Fruit fly (Drosophila melanogaster) whole organism, embryonic: ENCODE data around the gene CG6983.

Experiments
- Abd-B ChIP-seq: fragments of 200-800 bp; sonication (Bioruptor generic); optimal IDR thresholded peaks from 2 replicates; lab custom pipeline; 2018; ENCODE audit warnings: missing biosample characterization, mild to moderate bottlenecking, missing genetic modification characterization, moderate library complexity
- B-H1 ChIP-seq: fragments of 200-800 bp; sonication (Bioruptor generic); IDR thresholded peaks from 3 replicates; pipeline ENCODE4 v1.3.6; 2022; ENCODE audit warnings: missing biosample characterization, missing genetic modification characterization
- CG10462 ChIP-seq: fragments of 200-800 bp; sonication (Bioruptor generic); optimal IDR thresholded peaks from 2 replicates; lab custom pipeline; 2016; ENCODE audit warnings: missing biosample characterization, missing genetic modification characterization
- CG11560 ChIP-seq: fragments of 200-800 bp; sonication (Bioruptor generic); IDR thresholded peaks from 3 replicates; pipeline ENCODE4 v1.3.6; 2022; ENCODE audit warnings: missing biosample characterization, missing genetic modification characterization
- CG12299 ChIP-seq: fragments of 200-800 bp; sonication (Bioruptor generic); optimal IDR thresholded peaks from 2 replicates; lab custom pipeline; 2018; ENCODE audit warnings: missing biosample characterization, mild to moderate bottlenecking, missing genetic modification characterization
- CG12769 ChIP-seq: fragments of 200-800 bp; sonication (Bioruptor generic); optimal IDR thresholded peaks from 2 replicates; lab custom pipeline; 2019; ENCODE audit warnings: missing biosample characterization, mild to moderate bottlenecking, missing genetic modification characterization, moderate library complexity
- CG14050 ChIP-seq: fragments of 200-800 bp; sonication (Bioruptor generic); IDR thresholded peaks from 3 replicates; pipeline ENCODE4 v1.3.6; 2022; ENCODE audit warnings: missing biosample characterization, missing genetic modification characterization
- CG14441 ChIP-seq: fragments of 200-800 bp; sonication (Bioruptor generic); IDR thresholded peaks from 2 replicates; pipeline ENCODE4 v1.3.6; 2022; ENCODE audit warnings: missing biosample characterization, missing genetic modification characterization
- CG14860 ChIP-seq: fragments of 200-800 bp; sonication (Bioruptor generic); IDR thresholded peaks from 3 replicates; pipeline ENCODE4 v1.3.6; 2022; ENCODE audit warnings: missing biosample characterization, missing genetic modification characterization; ENCODE audit not compliant: partially characterized antibody
- CG15514 ChIP-seq: fragments of 200-800 bp; sonication (Bioruptor generic); optimal IDR thresholded peaks from 3 replicates; lab custom pipeline; 2017; ENCODE audit warnings: missing biosample characterization, missing genetic modification characterization, mild to moderate bottlenecking, moderate library complexity, missing genetic modification reagents
- CG1603 ChIP-seq: fragments of 200-800 bp; sonication (Bioruptor generic); optimal IDR thresholded peaks from 2 replicates; lab custom pipeline; 2019; ENCODE audit warnings: missing biosample characterization, mild to moderate bottlenecking, missing genetic modification characterization, moderate library complexity
- CG1792 ChIP-seq: fragments of 200-800 bp; sonication (Bioruptor generic); optimal IDR thresholded peaks from 2 replicates; lab custom pipeline; 2016; ENCODE audit warnings: missing biosample characterization, missing genetic modification characterization
- CG2199 ChIP-seq: fragments of 200-800 bp; sonication (Bioruptor generic); IDR thresholded peaks from 3 replicates; pipeline ENCODE4 v1.3.6; 2022; ENCODE audit warnings: missing biosample characterization, missing genetic modification characterization
- CG2202 ChIP-seq: fragments of 200-800 bp; sonication (Bioruptor generic); optimal IDR thresholded peaks from 2 replicates; lab custom pipeline; 2018; ENCODE audit warnings: missing biosample characterization, mild to moderate bottlenecking, missing genetic modification characterization
- CG31365 ChIP-seq: fragments of 200-800 bp; sonication (Bioruptor generic); optimal IDR thresholded peaks from 2 replicates; lab custom pipeline; 2018; ENCODE audit warnings: missing biosample characterization, mild to moderate bottlenecking, missing genetic modification characterization
- CG6272 ChIP-seq: fragments of 200-800 bp; sonication (Bioruptor generic); IDR thresholded peaks from 2 replicates; pipeline ENCODE4 v1.3.6; 2022; ENCODE audit warnings: missing biosample characterization, missing genetic modification characterization
- CG6683 ChIP-seq: fragments of 200-800 bp; sonication (Bioruptor generic); optimal IDR thresholded peaks from 2 replicates; lab custom pipeline; 2017; ENCODE audit warnings: missing biosample characterization, mild to moderate bottlenecking, missing genetic modification characterization, missing genetic modification reagents
- CG7987 ChIP-seq: fragments of 200-800 bp; sonication (Bioruptor generic); optimal IDR thresholded peaks from 2 replicates; lab custom pipeline; 2018; ENCODE audit warnings: missing biosample characterization, mild to moderate bottlenecking, missing genetic modification characterization, moderate library complexity
- CG8359 ChIP-seq: fragments of 200-800 bp; sonication (Bioruptor generic); optimal IDR thresholded peaks from 2 replicates; lab custom pipeline; 2017; ENCODE audit warnings: missing biosample characterization, mild to moderate bottlenecking, missing genetic modification characterization, borderline replicate concordance
- CG8924 ChIP-seq: fragments of 200-800 bp; optimal IDR thresholded peaks from 3 replicates; lab custom pipeline; 2019; ENCODE audit warnings: missing biosample characterization, mild to moderate bottlenecking, missing genetic modification characterization, moderate library complexity
- CTCF ChIP-seq: fragments of 200-800 bp; sonication (Bioruptor generic); optimal IDR thresholded peaks from 2 replicates; lab custom pipeline; 2017; ENCODE audit warnings: missing biosample characterization, mild to moderate bottlenecking, missing genetic modification characterization, moderate library complexity
- Camta ChIP-seq: fragments of 200-800 bp; sonication (Bioruptor generic); optimal IDR thresholded peaks from 2 replicates; lab custom pipeline; 2016; ENCODE audit warnings: missing biosample characterization, missing genetic modification characterization
- HLH54F ChIP-seq: fragments of 200-800 bp; sonication (Bioruptor generic); optimal IDR thresholded peaks from 3 replicates; lab custom pipeline; 2016; ENCODE audit warnings: missing biosample characterization, missing genetic modification characterization
- Hey ChIP-seq: fragments of 200-800 bp; sonication (Bioruptor generic); optimal IDR thresholded peaks from 3 replicates; lab custom pipeline; 2018; ENCODE audit warnings: missing biosample characterization, mild to moderate bottlenecking, missing genetic modification characterization
- Hsf ChIP-seq: fragments of 200-800 bp; sonication (Bioruptor generic); optimal IDR thresholded peaks from 3 replicates; lab custom pipeline; 2016; ENCODE audit warnings: missing biosample characterization, missing genetic modification characterization
- Myb ChIP-seq: fragments of 200-800 bp; sonication (Bioruptor generic); optimal IDR thresholded peaks from 2 replicates; lab custom pipeline; 2016; ENCODE audit warnings: missing biosample characterization, missing genetic modification characterization
- NC2α ChIP-seq: fragments of 200-800 bp; sonication (Bioruptor generic); optimal IDR thresholded peaks from 2 replicates; lab custom pipeline; 2016; ENCODE audit warnings: missing biosample characterization, missing genetic modification characterization
- NfI ChIP-seq: fragments of 200-800 bp; sonication (Bioruptor generic); optimal IDR thresholded peaks from 3 replicates; lab custom pipeline; 2018; ENCODE audit warnings: missing biosample characterization, mild to moderate bottlenecking, missing genetic modification characterization, moderate library complexity
- Ravus ChIP-seq: fragments of 200-800 bp; sonication (Bioruptor generic); IDR thresholded peaks from 2 replicates; pipeline ENCODE4 v1.3.6; 2022; ENCODE audit warnings: missing biosample characterization, missing genetic modification characterization
- Sox102F ChIP-seq: fragments of 200-800 bp; sonication (Bioruptor generic); optimal IDR thresholded peaks from 2 replicates; lab custom pipeline; 2018; ENCODE audit warnings: missing biosample characterization, mild to moderate bottlenecking, missing genetic modification characterization, moderate library complexity
- Ssrp ChIP-seq: fragments of 200-800 bp; sonication (Bioruptor generic); optimal IDR thresholded peaks from 2 replicates; lab custom pipeline; 2018; ENCODE audit warnings: missing biosample characterization, mild to moderate bottlenecking, missing genetic modification characterization, moderate library complexity
- Stat92E ChIP-seq, 3 experiments: fragments of >200 bp in 2 of 3; fragments of 200-800 bp in 1 of 3; sonication (Bioruptor generic) in 1 of 3; optimal IDR thresholded peaks; 2 replicates each; lab custom pipeline; 2017 to 2019; ENCODE audit warnings: missing biosample characterization in 3 of 3, missing genetic modification characterization in 3 of 3, mild to moderate bottlenecking in 1 of 3, moderate library complexity in 1 of 3
- TFAM ChIP-seq: fragments of 200-800 bp; sonication (Bioruptor generic); optimal IDR thresholded peaks from 2 replicates; lab custom pipeline; 2017; ENCODE audit warnings: missing biosample characterization, missing genetic modification characterization, inconsistent platforms
- ab ChIP-seq: fragments of 200-800 bp; sonication (Bioruptor generic); optimal IDR thresholded peaks from 2 replicates; lab custom pipeline; 2016; ENCODE audit warnings: missing biosample characterization, missing genetic modification characterization
- al ChIP-seq: fragments of 200-800 bp; sonication (Bioruptor generic); IDR thresholded peaks from 2 replicates; pipeline ENCODE4 v1.3.6; 2022; ENCODE audit warnings: missing biosample characterization, missing genetic modification characterization
- bab2 ChIP-seq: fragments of 200-800 bp; sonication (Bioruptor generic); optimal IDR thresholded peaks from 2 replicates; lab custom pipeline; 2016; ENCODE audit warnings: missing biosample characterization, missing genetic modification characterization
- caup ChIP-seq: fragments of 200-800 bp; sonication (Bioruptor generic); optimal IDR thresholded peaks from 3 replicates; lab custom pipeline; 2017; ENCODE audit warnings: missing biosample characterization, mild to moderate bottlenecking, missing genetic modification characterization, moderate library complexity; ENCODE audit not compliant: severe bottlenecking
- ewg ChIP-seq: fragments of 200-800 bp; sonication (Bioruptor generic); optimal IDR thresholded peaks from 3 replicates; lab custom pipeline; 2017; ENCODE audit warnings: mild to moderate bottlenecking, missing biosample characterization, missing genetic modification reagents, missing genetic modification characterization
- ind ChIP-seq: fragments of 200-800 bp; sonication (Bioruptor generic); optimal IDR thresholded peaks from 3 replicates; lab custom pipeline; 2016; ENCODE audit warnings: missing biosample characterization, missing genetic modification characterization
- jigr1 ChIP-seq: fragments of 200-800 bp; sonication (Bioruptor generic); IDR thresholded peaks from 3 replicates; pipeline ENCODE4 v1.3.6; 2022; ENCODE audit warnings: missing biosample characterization, missing genetic modification characterization
- ken ChIP-seq: fragments of 200-800 bp; sonication (Bioruptor generic); IDR thresholded peaks from 3 replicates; pipeline ENCODE4 v1.3.6; 2022; ENCODE audit warnings: missing biosample characterization, missing genetic modification characterization
- kni ChIP-seq: fragments of 200-800 bp; sonication (Bioruptor generic); optimal IDR thresholded peaks from 3 replicates; lab custom pipeline; 2017; ENCODE audit warnings: mild to moderate bottlenecking, missing biosample characterization, missing genetic modification reagents, missing genetic modification characterization
- mld ChIP-seq: fragments of 200-800 bp; sonication (Bioruptor generic); IDR thresholded peaks from 3 replicates; pipeline ENCODE4 v1.3.6; 2022; ENCODE audit warnings: missing biosample characterization, missing genetic modification characterization; ENCODE audit not compliant: partially characterized antibody
- nmo ChIP-seq: fragments of 200-800 bp; sonication (Bioruptor generic); optimal IDR thresholded peaks from 2 replicates; lab custom pipeline; 2018; ENCODE audit warnings: missing biosample characterization, mild to moderate bottlenecking, missing genetic modification characterization, moderate library complexity
- pan ChIP-seq, 4 experiments: fragments of >200 bp in 3 of 4; fragments of 200-800 bp in 1 of 4; sonication (Bioruptor generic) in 1 of 4; optimal IDR thresholded peaks in 3 of 4; IDR thresholded peaks in 1 of 4; 2 replicates each; pipeline versions ENCODE4 v1.3.6 to Lab custom; 2017 to 2022; ENCODE audit warnings: missing biosample characterization in 2 of 4, missing genetic modification characterization in 2 of 4, mixed read lengths in 1 of 4
- row ChIP-seq: fragments of 200-800 bp; sonication (Bioruptor generic); IDR thresholded peaks from 3 replicates; pipeline ENCODE4 v1.3.6; 2022; ENCODE audit warnings: missing biosample characterization, missing genetic modification characterization
- zen ChIP-seq: fragments of 200-800 bp; sonication (Bioruptor generic); optimal IDR thresholded peaks from 3 replicates; lab custom pipeline; 2018; ENCODE audit warnings: missing biosample characterization, mild to moderate bottlenecking, missing genetic modification characterization, moderate library complexity

CG6983 gene

DNA sequence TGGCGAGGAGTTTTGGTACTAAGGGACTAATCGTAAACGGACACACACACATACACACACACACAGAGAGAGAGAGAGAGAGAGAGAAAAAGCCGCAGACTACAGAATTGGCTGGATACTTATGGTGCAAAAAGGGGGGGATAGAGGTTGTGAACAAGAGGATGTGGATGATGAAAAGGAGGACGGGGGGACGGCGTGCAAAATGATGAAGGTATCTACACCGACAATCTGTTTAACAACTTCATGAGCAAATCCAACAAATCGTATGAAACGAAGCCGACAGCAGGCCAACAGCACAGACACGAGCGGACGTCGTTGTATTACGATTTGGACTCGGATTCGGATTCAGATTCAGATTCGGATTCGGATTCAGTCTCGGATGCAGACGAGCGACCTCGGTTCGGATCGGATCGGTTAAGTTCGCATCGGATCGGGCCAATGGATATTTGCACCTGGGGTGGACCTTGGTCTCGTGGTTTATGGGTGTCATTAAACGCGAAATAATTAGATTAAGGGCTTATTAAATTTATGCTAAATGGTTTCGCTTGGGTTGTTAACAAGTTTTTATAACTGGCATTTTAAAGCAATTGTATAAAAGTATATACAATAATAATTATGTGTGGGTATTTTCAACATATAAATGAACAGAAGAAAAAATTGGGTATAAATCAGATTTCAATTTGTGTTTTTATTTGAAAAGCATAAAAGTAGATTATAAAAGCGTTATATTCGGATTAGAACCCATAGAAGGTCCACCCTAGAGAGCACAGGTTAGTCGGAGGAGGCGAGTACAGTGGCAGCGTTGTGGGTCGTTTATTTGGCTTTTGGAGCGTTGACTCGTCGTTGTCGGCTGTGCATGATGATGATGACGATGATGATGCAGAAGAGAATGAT is 6.1 kb upstream of the CG6983 start (continued):
- TF ChIP-seq CG7987 (GFP tag; lab: Kevin White, UChicago) = peak; percentile 60
- peak; percentile 53 for TF ChIP-seq CG10462 (GFP tag; lab: Kevin White, UChicago)
- TF ChIP-seq ab = no peak
- no peak for TF ChIP-seq CG2199 (GFP tag; lab: Robert Waterston, UW)
- TF ChIP-seq Ssrp (tag; lab: Kevin White, UChicago) = peak; percentile 78
- TF ChIP-seq TFAM = peak; percentile 18
- peak; percentile 51 for TF ChIP-seq Ravus (GFP tag; lab: Robert Waterston, UW)
- peak; percentile 83 for TF ChIP-seq CG15514
- no peak for TF ChIP-seq CG31365 (tag; lab: Kevin White, UChicago)
- TF ChIP-seq kni (GFP tag; lab: Kevin White, UChicago) = no peak
- TF ChIP-seq ken (GFP tag; lab: Robert Waterston, UW) = 0 out of 3 replicates have a peak, but pooled peaks have one; percentile 65
- peak; percentile 83 for TF ChIP-seq NfI
- no peak for TF ChIP-seq CG14860
- TF ChIP-seq al (GFP tag; lab: Robert Waterston, UW) = peak; percentile 61
- peak; percentile 70 for TF ChIP-seq CG2202 (tag; lab: Kevin White, UChicago)
- TF ChIP-seq caup (GFP tag; lab: Kevin White, UChicago) = peak; percentile 93
- TF ChIP-seq Camta (GFP tag; lab: Kevin White, UChicago) = peak; percentile 55
- peak; percentile 91 for TF ChIP-seq CG6683 (GFP tag; lab: Kevin White, UChicago)
- TF ChIP-seq row (GFP tag; lab: Robert Waterston, UW) = peak; percentile 78
- peak; percentile 31 for TF ChIP-seq CG1792
- peak; percentile 75 for TF ChIP-seq CG8359 (GFP tag; lab: Kevin White, UChicago)
- peak; percentile 52 for TF ChIP-seq CTCF
- TF ChIP-seq CG14441 (GFP tag; lab: Robert Waterston, UW) = peak; percentile 80
- peak; percentile 17 for TF ChIP-seq HLH54F
- no peak for TF ChIP-seq CG12769 (tag; lab: Kevin White, UChicago)
- peak in 1 of 3 experiments; percentile 1 for TF ChIP-seq Stat92E (GFP tag; optimal IDR thresholded peaks at IDR 0.05; lab: Kevin White, UChicago)
- TF ChIP-seq CG1603 = peak; percentile 31
- peak; percentile 84 for TF ChIP-seq ind
- 0 out of 2 replicates have a peak, but pooled peaks have one; percentile 20 for TF ChIP-seq CG6272 (GFP tag; lab: Robert Waterston, UW)
- peak; percentile 76 for TF ChIP-seq Hsf (GFP tag; lab: Kevin White, UChicago)
- peak; percentile 90 for TF ChIP-seq Sox102F (GFP tag; lab: Kevin White, UChicago)
- peak; percentile 94 for TF ChIP-seq nmo
- no peak for TF ChIP-seq mld (GFP tag; lab: Robert Waterston, UW)
- TF ChIP-seq bab2 = peak; percentile 37
- TF ChIP-seq Hey (tag; lab: Kevin White, UChicago) = no peak
- peak; percentile 67 for TF ChIP-seq ewg (GFP tag; lab: Kevin White, UChicago)
- peak; percentile 63 for TF ChIP-seq Abd-B
- no peak for TF ChIP-seq NC2α (GFP tag; lab: Kevin White, UChicago)
- TF ChIP-seq pan (optimal IDR thresholded peaks at IDR 0.05; lab: Kevin White, UChicago) = no peak
- peak in 1 of 2 experiments; percentile 85 for TF ChIP-seq pan (GFP tag; optimal IDR thresholded peaks at IDR 0.05 in 1 of 2, IDR thresholded peaks at IDR 0.05 in 1 of 2)
- TF ChIP-seq B-H1 (GFP tag; lab: Robert Waterston, UW) = peak; percentile 77
- peak; percentile 51; the same call in 1 of the 3 replicates for TF ChIP-seq jigr1
- TF ChIP-seq CG12299 = peak; percentile 89
- peak; percentile 91 for TF ChIP-seq CG8924 (tag; lab: Kevin White, UChicago)
- peak; percentile 74 for TF ChIP-seq zen (tag; lab: Kevin White, UChicago)
- peak; percentile 19 for TF ChIP-seq Myb (GFP tag; lab: Kevin White, UChicago)
- peak; percentile 67 for TF ChIP-seq CG14050
- TF ChIP-seq CG11560 (tag; lab: Robert Waterston, UW) = peak; percentile 32; the same call in 1 of the 3 replicates
